Fruit fly (Drosophila melanogaster) whole organism, prepupa: ENCODE results near the gene CheB38b.

ENCODE experiments used
- CG10631 ChIP-seq: fragments of 200-800 bp; sonication (Bioruptor generic); optimal IDR thresholded peaks from 2 replicates; lab custom pipeline; 2016; ENCODE audit warnings: missing biosample characterization, missing genetic modification characterization
- CG11294 ChIP-seq: fragments of 200-800 bp; sonication (Bioruptor generic); IDR thresholded peaks from 2 replicates; pipeline ENCODE4 v1.3.6; 2022; ENCODE audit warnings: missing biosample characterization, missing genetic modification characterization
- CG11902 ChIP-seq: fragments of 200-800 bp; sonication (Bioruptor generic); optimal IDR thresholded peaks from 3 replicates; lab custom pipeline; 2016; ENCODE audit warnings: missing biosample characterization, missing genetic modification characterization
- CG1621 ChIP-seq: fragments of 200-800 bp; sonication (Bioruptor generic); optimal IDR thresholded peaks from 3 replicates; lab custom pipeline; 2018; ENCODE audit warnings: missing biosample characterization, mild to moderate bottlenecking, missing genetic modification characterization
- CG3032 ChIP-seq: fragments of 200-800 bp; optimal IDR thresholded peaks from 2 replicates; lab custom pipeline; 2019; ENCODE audit warnings: missing biosample characterization, mild to moderate bottlenecking, missing genetic modification characterization, moderate library complexity
- CG32006 ChIP-seq: fragments of 200-800 bp; sonication (Bioruptor generic); optimal IDR thresholded peaks from 3 replicates; lab custom pipeline; 2017; ENCODE audit warnings: missing biosample characterization, mild to moderate bottlenecking, missing genetic modification characterization
- CG34406 ChIP-seq: fragments of 200-800 bp; sonication (Bioruptor generic); optimal IDR thresholded peaks from 3 replicates; lab custom pipeline; 2016; ENCODE audit warnings: missing biosample characterization, missing genetic modification characterization
- CG3919 ChIP-seq: fragments of 200-800 bp; sonication (Bioruptor generic); optimal IDR thresholded peaks from 3 replicates; lab custom pipeline; 2016; ENCODE audit warnings: missing biosample characterization, missing genetic modification characterization
- CG4318 ChIP-seq: fragments of 200-800 bp; sonication (Bioruptor generic); optimal IDR thresholded peaks from 3 replicates; lab custom pipeline; 2017; ENCODE audit warnings: missing biosample characterization, mild to moderate bottlenecking, missing genetic modification characterization
- CG6163 ChIP-seq: fragments of 200-800 bp; sonication (Bioruptor generic); IDR thresholded peaks from 3 replicates; pipeline ENCODE4 v1.3.6; 2022; ENCODE audit warnings: missing biosample characterization, missing genetic modification characterization
- CG6276 ChIP-seq: fragments of 200-800 bp; sonication (Bioruptor generic); optimal IDR thresholded peaks from 2 replicates; lab custom pipeline; 2017; ENCODE audit warnings: missing biosample characterization, mild to moderate bottlenecking, missing genetic modification characterization
- CG6792 ChIP-seq: fragments of 200-800 bp; sonication (Bioruptor generic); optimal IDR thresholded peaks from 3 replicates; lab custom pipeline; 2016; ENCODE audit warnings: missing biosample characterization, missing genetic modification characterization
- CG6808 ChIP-seq: fragments of 200-800 bp; sonication (Bioruptor generic); optimal IDR thresholded peaks from 3 replicates; lab custom pipeline; 2017; ENCODE audit warnings: missing biosample characterization, missing genetic modification characterization, mild to moderate bottlenecking, moderate library complexity, missing genetic modification reagents
- CG6854 ChIP-seq: fragments of 200-800 bp; sonication (Bioruptor generic); optimal IDR thresholded peaks from 2 replicates; lab custom pipeline; 2017; ENCODE audit warnings: missing biosample characterization, mild to moderate bottlenecking, missing genetic modification characterization
- CG8119 ChIP-seq: fragments of 200-800 bp; sonication (Bioruptor generic); IDR thresholded peaks from 3 replicates; pipeline ENCODE4 v1.3.6; 2022; ENCODE audit warnings: missing biosample characterization, missing genetic modification characterization
- CG8319 ChIP-seq: fragments of 200-800 bp; sonication (Bioruptor generic); optimal IDR thresholded peaks from 3 replicates; lab custom pipeline; 2016; ENCODE audit warnings: missing biosample characterization, missing genetic modification characterization
- Eip75B ChIP-seq: fragments of 200-800 bp; sonication (Bioruptor generic); optimal IDR thresholded peaks from 3 replicates; lab custom pipeline; 2016; ENCODE audit warnings: missing biosample characterization, missing genetic modification characterization
- Eip78C ChIP-seq: fragments of 200-800 bp; sonication (Bioruptor generic); peaks from one replicate; lab custom pipeline; 2016; ENCODE audit warnings: missing biosample characterization, missing genetic modification characterization
- Eip93F ChIP-seq: fragments of 200-800 bp; sonication (Bioruptor generic); optimal IDR thresholded peaks from 2 replicates; lab custom pipeline; 2016; ENCODE audit warnings: missing biosample characterization, mild to moderate bottlenecking, missing genetic modification characterization
- Ets21C ChIP-seq: fragments of 200-800 bp; sonication (Bioruptor generic); optimal IDR thresholded peaks from 3 replicates; lab custom pipeline; 2016; ENCODE audit warnings: missing biosample characterization, missing genetic modification characterization
- Hr38 ChIP-seq: sonication (Bioruptor generic); optimal IDR thresholded peaks from 2 replicates; lab custom pipeline; 2016; ENCODE audit warnings: missing biosample characterization, missing genetic modification characterization
- Hr4 ChIP-seq: fragments of 200-800 bp; sonication (Bioruptor generic); optimal IDR thresholded peaks from 3 replicates; lab custom pipeline; 2016; ENCODE audit warnings: missing biosample characterization, missing genetic modification characterization
- Met ChIP-seq: fragments of 200-800 bp; sonication (Bioruptor generic); optimal IDR thresholded peaks from 3 replicates; lab custom pipeline; 2016; ENCODE audit warnings: missing biosample characterization, missing genetic modification characterization
- OdsH ChIP-seq: fragments of 200-800 bp; sonication (Bioruptor generic); optimal IDR thresholded peaks from 3 replicates; lab custom pipeline; 2016; ENCODE audit warnings: missing biosample characterization, missing genetic modification characterization
- Smox ChIP-seq: fragments of 200-800 bp; sonication (Bioruptor generic); optimal IDR thresholded peaks from 3 replicates; lab custom pipeline; 2016; ENCODE audit warnings: missing biosample characterization, missing genetic modification characterization
- Sox102F ChIP-seq: fragments of 200-800 bp; sonication (Bioruptor generic); optimal IDR thresholded peaks from 2 replicates; lab custom pipeline; 2016; ENCODE audit warnings: missing biosample characterization, mild to moderate bottlenecking, missing genetic modification characterization
- Sox14 ChIP-seq: fragments of 200-800 bp; sonication (Bioruptor generic); optimal IDR thresholded peaks from 3 replicates; lab custom pipeline; 2016; ENCODE audit warnings: missing biosample characterization, missing genetic modification characterization
- Sox15 ChIP-seq: fragments of 200-800 bp; sonication (Bioruptor generic); optimal IDR thresholded peaks from 3 replicates; lab custom pipeline; 2016; ENCODE audit warnings: missing biosample characterization, missing genetic modification characterization
- achi ChIP-seq: fragments of 200-800 bp; sonication (Bioruptor generic); optimal IDR thresholded peaks from 3 replicates; lab custom pipeline; 2016; ENCODE audit warnings: missing biosample characterization, missing genetic modification characterization
- cyc ChIP-seq: fragments of 200-800 bp; sonication (Bioruptor generic); optimal IDR thresholded peaks from 3 replicates; lab custom pipeline; 2016; ENCODE audit warnings: missing biosample characterization, missing genetic modification characterization
- dsx ChIP-seq: fragments of 200-800 bp; optimal IDR thresholded peaks from 3 replicates; lab custom pipeline; 2019; ENCODE audit warnings: missing biosample characterization, mild to moderate bottlenecking, missing genetic modification characterization, moderate library complexity; ENCODE audit not compliant: poor library complexity, severe bottlenecking
- eg ChIP-seq: fragments of 200-800 bp; sonication (Bioruptor generic); IDR thresholded peaks from 3 replicates; pipeline ENCODE4 v1.3.6; 2022; ENCODE audit warnings: missing biosample characterization, missing genetic modification characterization
- esn ChIP-seq: fragments of 200-800 bp; sonication (Bioruptor generic); optimal IDR thresholded peaks from 2 replicates; lab custom pipeline; 2016; ENCODE audit warnings: missing biosample characterization, mild to moderate bottlenecking, missing genetic modification characterization, moderate library complexity
- fd59A ChIP-seq: fragments of 200-800 bp; sonication (Bioruptor generic); optimal IDR thresholded peaks from 2 replicates; lab custom pipeline; 2017; ENCODE audit warnings: missing biosample characterization, mild to moderate bottlenecking, missing genetic modification characterization, missing genetic modification reagents
- fkh ChIP-seq: fragments of 200-800 bp; sonication (Bioruptor generic); optimal IDR thresholded peaks from 3 replicates; lab custom pipeline; 2017; ENCODE audit warnings: missing biosample characterization, mild to moderate bottlenecking, missing genetic modification characterization, moderate library complexity
- net ChIP-seq: fragments of 200-800 bp; sonication (Bioruptor generic); optimal IDR thresholded peaks from 3 replicates; lab custom pipeline; 2016; ENCODE audit warnings: missing biosample characterization, missing genetic modification characterization
- pdm3 ChIP-seq: fragments of 200-800 bp; sonication (Bioruptor generic); optimal IDR thresholded peaks from 3 replicates; lab custom pipeline; 2016; ENCODE audit warnings: missing biosample characterization, missing genetic modification characterization
- salr ChIP-seq, 2 experiments: fragments of 200-800 bp; sonication (Bioruptor generic); optimal IDR thresholded peaks; 3 replicates each; lab custom pipeline; 2016 to 2018; ENCODE audit warnings: missing biosample characterization in 2 of 2, missing genetic modification characterization in 2 of 2, mild to moderate bottlenecking in 1 of 2
- spab ChIP-seq: fragments of 200-800 bp; sonication (Bioruptor generic); optimal IDR thresholded peaks from 2 replicates; lab custom pipeline; 2017; ENCODE audit warnings: missing biosample characterization, mild to moderate bottlenecking, missing genetic modification characterization, missing genetic modification reagents
- ss ChIP-seq, 2 experiments: fragments of 200-800 bp; sonication (Bioruptor generic); optimal IDR thresholded peaks; 2 replicates in 1 of 2; 3 replicates in 1 of 2; lab custom pipeline; 2017 to 2018; ENCODE audit warnings: mild to moderate bottlenecking in 2 of 2, missing biosample characterization in 2 of 2, missing genetic modification characterization in 2 of 2, moderate library complexity in 1 of 2
- svp ChIP-seq: fragments of 200-800 bp; sonication (Bioruptor generic); peaks from one replicate; lab custom pipeline; 2016; ENCODE audit warnings: missing biosample characterization, missing genetic modification characterization
- topi ChIP-seq: fragments of 200-800 bp; sonication (Bioruptor generic); optimal IDR thresholded peaks from 3 replicates; lab custom pipeline; 2016; ENCODE audit warnings: missing biosample characterization, missing genetic modification characterization
- vri ChIP-seq: fragments of 200-800 bp; sonication (Bioruptor generic); optimal IDR thresholded peaks from 3 replicates; lab custom pipeline; 2016; ENCODE audit warnings: missing biosample characterization, mild to moderate bottlenecking, missing genetic modification characterization

The CheB38b gene

DNA sequence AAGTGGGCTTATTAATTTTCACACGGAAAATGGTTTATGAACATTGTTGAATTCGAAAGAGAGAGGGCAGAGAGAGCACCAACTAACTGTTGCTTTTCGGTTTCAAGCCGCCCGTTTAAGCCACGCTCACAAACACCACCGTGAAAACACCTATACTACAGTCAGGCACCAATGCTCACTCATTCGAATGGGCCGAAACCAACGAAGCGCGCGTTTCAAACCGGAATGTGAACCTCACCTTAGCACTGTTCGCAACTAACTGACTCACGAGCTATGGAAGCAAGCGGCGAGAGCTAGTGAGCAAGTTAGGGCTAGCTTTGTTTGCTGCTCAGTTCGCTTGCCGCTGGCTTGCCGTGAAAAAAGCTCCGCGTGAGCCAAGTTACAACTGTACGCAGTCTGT, 23.2 kb downstream of the CheB38b start:
- TF ChIP-seq CG8319 (GFP tag; lab: Kevin White, UChicago) (peak; percentile 28), svp (GFP tag; lab: Kevin White, UChicago) (peak; percentile 70), CG6808 (peak; percentile 26), CG11902 (no peak), vri (GFP tag; lab: Kevin White, UChicago) (peak; percentile 20), OdsH (GFP tag; lab: Kevin White, UChicago) (no peak), fd59A (GFP tag; lab: Kevin White, UChicago) (no peak), Eip93F (GFP tag; lab: Kevin White, UChicago) (no peak), Eip78C (GFP tag; lab: Kevin White, UChicago) (no peak), cyc (GFP tag; lab: Kevin White, UChicago) (no peak), eg (GFP tag; lab: Robert Waterston, UW) (peak; percentile 45; the same call in 1 of the 3 replicates), CG8119 (GFP tag; lab: Robert Waterston, UW) (no peak), CG3919 (GFP tag; lab: Kevin White, UChicago) (peak; percentile 31), Met (GFP tag; lab: Kevin White, UChicago) (peak; percentile 15), Eip75B (GFP tag; lab: Kevin White, UChicago) (peak; percentile 3), Ets21C (GFP tag; lab: Kevin White, UChicago) (no peak), Sox14 (GFP tag; lab: Kevin White, UChicago) (peak; percentile 2), ss (GFP tag; optimal IDR thresholded peaks at IDR 0.05; lab: Kevin White, UChicago) (peak; percentile 10 to 37), CG4318 (GFP tag; lab: Kevin White, UChicago) (no peak), fkh (GFP tag; lab: Kevin White, UChicago) (no peak), CG34406 (GFP tag; lab: Kevin White, UChicago) (no peak), spab (GFP tag; lab: Kevin White, UChicago) (no peak), pdm3 (GFP tag; lab: Kevin White, UChicago) (no peak), CG1621 (tag; lab: Kevin White, UChicago) (peak; percentile 1), CG6163 (GFP tag; lab: Robert Waterston, UW) (peak; percentile 58; the same call in 2 of the 3 replicates), net (GFP tag; lab: Kevin White, UChicago) (no peak), achi (GFP tag; lab: Kevin White, UChicago) (no peak), Hr4 (GFP tag; lab: Kevin White, UChicago) (no peak), CG11294 (GFP tag; lab: Robert Waterston, UW) (no peak), Sox102F (GFP tag; lab: Kevin White, UChicago) (peak; percentile 45), CG10631 (GFP tag; lab: Kevin White, UChicago) (no peak), CG6854 (GFP tag; lab: Kevin White, UChicago) (peak; percentile 65), esn (GFP tag; lab: Kevin White, UChicago) (peak; percentile 29), CG6792 (no peak), Hr38 (GFP tag; lab: Kevin White, UChicago) (no peak), topi (peak; percentile 30), Smox (GFP tag; lab: Kevin White, UChicago) (no peak), dsx (peak; percentile 52), CG6276 (no peak), salr (GFP tag; optimal IDR thresholded peaks at IDR 0.05; lab: Kevin White, UChicago) (no peak), CG3032 (peak; percentile 12)

DNA sequence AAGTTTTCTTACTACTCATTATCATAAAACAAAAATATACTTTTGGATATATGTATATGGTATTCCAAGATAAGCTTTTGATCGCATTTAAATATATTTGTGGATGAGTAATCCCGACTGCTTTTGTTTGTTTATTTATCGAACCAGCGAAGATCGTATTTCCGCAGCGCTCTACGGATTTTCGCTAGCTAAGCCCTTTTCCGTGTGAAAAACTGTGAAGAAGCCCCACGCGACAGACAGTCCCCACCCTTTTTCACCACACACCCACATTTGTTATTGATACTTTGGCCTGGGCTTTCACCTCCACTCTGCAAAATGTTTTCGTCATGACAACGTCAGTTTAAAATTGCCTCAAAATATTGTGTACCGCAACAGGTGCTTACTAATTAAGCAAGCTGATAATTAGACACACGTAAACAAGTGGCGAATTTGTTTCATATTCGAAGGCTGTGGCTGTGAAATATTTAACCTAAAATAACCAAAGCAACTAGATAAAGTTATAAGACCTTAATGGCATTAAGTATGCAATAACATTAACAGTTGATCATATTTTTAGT, 24.0 kb downstream of the CheB38b start:
- peak; percentile 39 for TF ChIP-seq Eip78C (GFP tag; lab: Kevin White, UChicago)
- TF ChIP-seq CG32006 (GFP tag; lab: Kevin White, UChicago), result peak; percentile 14
- no peak for TF ChIP-seq Sox15 (GFP tag; lab: Kevin White, UChicago)
- TF ChIP-seq, all 60 proteins: peak for 2
